Fruit fly (Drosophila melanogaster) whole organism, embryonic: Measurements from ENCODE around the gene CG3862.

Source experiments
- BEAF-32 ChIP-seq: fragments of 200-800 bp; sonication (Bioruptor generic); optimal IDR thresholded peaks from 3 replicates; lab custom pipeline; 2017; ENCODE audit warnings: missing biosample characterization, missing genetic modification characterization, mild to moderate bottlenecking, moderate library complexity, missing genetic modification reagents
- CG10462 ChIP-seq: fragments of 200-800 bp; sonication (Bioruptor generic); optimal IDR thresholded peaks from 2 replicates; lab custom pipeline; 2016; ENCODE audit warnings: missing biosample characterization, missing genetic modification characterization
- CG11398 ChIP-seq: fragments of 200-800 bp; sonication (Bioruptor generic); optimal IDR thresholded peaks from 2 replicates; lab custom pipeline; 2016; ENCODE audit warnings: missing biosample characterization, missing genetic modification characterization
- CG12769 ChIP-seq: fragments of 200-800 bp; sonication (Bioruptor generic); optimal IDR thresholded peaks from 2 replicates; lab custom pipeline; 2019; ENCODE audit warnings: missing biosample characterization, mild to moderate bottlenecking, missing genetic modification characterization, moderate library complexity
- CG2120 ChIP-seq: fragments of 200-800 bp; sonication (Bioruptor generic); optimal IDR thresholded peaks from 3 replicates; lab custom pipeline; 2016; ENCODE audit warnings: missing biosample characterization, missing genetic modification characterization
- CG2199 ChIP-seq: fragments of 200-800 bp; sonication (Bioruptor generic); IDR thresholded peaks from 3 replicates; pipeline ENCODE4 v1.3.6; 2022; ENCODE audit warnings: missing biosample characterization, missing genetic modification characterization
- CG3281 ChIP-seq: fragments of 200-800 bp; sonication (Bioruptor generic); optimal IDR thresholded peaks from 3 replicates; lab custom pipeline; 2017; ENCODE audit warnings: missing biosample characterization, mild to moderate bottlenecking, missing genetic modification characterization
- CG34376 ChIP-seq: fragments of 200-800 bp; sonication (Bioruptor generic); optimal IDR thresholded peaks from 2 replicates; lab custom pipeline; 2018; ENCODE audit warnings: missing biosample characterization, mild to moderate bottlenecking, missing genetic modification characterization
- CG3847 ChIP-seq: fragments of 200-800 bp; sonication (Bioruptor generic); IDR thresholded peaks from 2 replicates; pipeline ENCODE4 v1.3.6; 2022; ENCODE audit warnings: missing biosample characterization, missing genetic modification characterization
- CG5180 ChIP-seq: fragments of 200-800 bp; sonication (Bioruptor generic); optimal IDR thresholded peaks from 3 replicates; lab custom pipeline; 2017; ENCODE audit warnings: missing biosample characterization, missing genetic modification characterization, mild to moderate bottlenecking, moderate library complexity, missing genetic modification reagents
- CG7372 ChIP-seq: fragments of 200-800 bp; sonication (Bioruptor generic); IDR thresholded peaks from 2 replicates; pipeline ENCODE4 v1.3.6; 2022; ENCODE audit warnings: missing biosample characterization, missing genetic modification characterization
- CG7556 ChIP-seq: fragments of 200-800 bp; sonication (Bioruptor generic); optimal IDR thresholded peaks from 2 replicates; lab custom pipeline; 2017; ENCODE audit warnings: missing biosample characterization, mild to moderate bottlenecking, missing genetic modification characterization
- Drgx ChIP-seq: fragments of 200-800 bp; sonication (Bioruptor generic); IDR thresholded peaks from 2 replicates; pipeline ENCODE4 v1.3.6; 2022; ENCODE audit warnings: missing biosample characterization, missing genetic modification characterization
- Ets65A ChIP-seq: fragments of 200-800 bp; sonication (Bioruptor generic); peaks from one replicate; lab custom pipeline; 2016; ENCODE audit warnings: missing biosample characterization, missing genetic modification characterization
- HLH3B ChIP-seq: fragments of 200-800 bp; sonication (Bioruptor generic); IDR thresholded peaks from 2 replicates; pipeline ENCODE4 v1.3.6; 2022; ENCODE audit warnings: missing biosample characterization, missing genetic modification characterization
- Hmr ChIP-seq: fragments of 200-800 bp; sonication (Bioruptor generic); optimal IDR thresholded peaks from 3 replicates; lab custom pipeline; 2017; ENCODE audit warnings: mild to moderate bottlenecking, missing biosample characterization, missing genetic modification reagents, missing genetic modification characterization
- Med ChIP-seq: fragments of 200-800 bp; sonication (Bioruptor generic); peaks from one replicate; lab custom pipeline; 2016; ENCODE audit warnings: missing biosample characterization, missing genetic modification characterization, mild to moderate bottlenecking, inconsistent platforms, moderate library complexity
- Oaz ChIP-seq: fragments of 200-800 bp; sonication (Bioruptor generic); IDR thresholded peaks from 2 replicates; pipeline ENCODE4 v1.3.6; 2022; ENCODE audit warnings: missing biosample characterization, missing genetic modification characterization
- PHDP ChIP-seq: fragments of 200-800 bp; sonication (Bioruptor generic); optimal IDR thresholded peaks from 3 replicates; lab custom pipeline; 2018; ENCODE audit warnings: missing biosample characterization, mild to moderate bottlenecking, missing genetic modification characterization, moderate library complexity
- Sin3A ChIP-seq: fragments of >200 bp; optimal IDR thresholded peaks from 2 replicates; lab custom pipeline; 2018
- Sox102F ChIP-seq: fragments of 200-800 bp; sonication (Bioruptor generic); optimal IDR thresholded peaks from 2 replicates; lab custom pipeline; 2018; ENCODE audit warnings: missing biosample characterization, mild to moderate bottlenecking, missing genetic modification characterization, moderate library complexity
- Xbp1 ChIP-seq: fragments of 200-800 bp; sonication (Bioruptor generic); optimal IDR thresholded peaks from 3 replicates; lab custom pipeline; 2016; ENCODE audit warnings: missing biosample characterization, mild to moderate bottlenecking, missing genetic modification characterization
- bsh ChIP-seq, 2 experiments: fragments of 200-800 bp; sonication (Bioruptor generic); optimal IDR thresholded peaks; 2 replicates each; lab custom pipeline; 2017 to 2018; ENCODE audit warnings: mild to moderate bottlenecking in 2 of 2, missing biosample characterization in 2 of 2, missing genetic modification characterization in 2 of 2, moderate library complexity in 1 of 2
- ci ChIP-seq: fragments of 200-800 bp; sonication (Bioruptor generic); IDR thresholded peaks from 3 replicates; pipeline ENCODE4 v1.3.6; 2022; ENCODE audit warnings: missing biosample characterization, missing genetic modification characterization
- crol ChIP-seq: fragments of 200-800 bp; sonication (Bioruptor generic); IDR thresholded peaks from 2 replicates; pipeline ENCODE4 v1.3.6; 2022; ENCODE audit warnings: missing biosample characterization, missing genetic modification characterization
- gem ChIP-seq: fragments of 200-800 bp; sonication (Bioruptor generic); optimal IDR thresholded peaks from 2 replicates; lab custom pipeline; 2019; ENCODE audit warnings: missing biosample characterization, mild to moderate bottlenecking, missing genetic modification characterization, moderate library complexity
- grau ChIP-seq: fragments of 200-800 bp; optimal IDR thresholded peaks from 3 replicates; lab custom pipeline; 2019; ENCODE audit warnings: missing biosample characterization, mild to moderate bottlenecking, missing genetic modification characterization, moderate library complexity
- jing ChIP-seq: fragments of 200-800 bp; sonication (Bioruptor generic); optimal IDR thresholded peaks from 2 replicates; lab custom pipeline; 2018; ENCODE audit warnings: missing biosample characterization, mild to moderate bottlenecking, missing genetic modification characterization
- klu ChIP-seq: fragments of 200-800 bp; sonication (Bioruptor generic); IDR thresholded peaks from 2 replicates; pipeline ENCODE4 v1.3.6; 2022; ENCODE audit warnings: missing biosample characterization, missing genetic modification characterization
- lilli ChIP-seq: fragments of 200-800 bp; sonication (Bioruptor generic); optimal IDR thresholded peaks from 3 replicates; lab custom pipeline; 2016; ENCODE audit warnings: missing biosample characterization, missing genetic modification characterization
- pb ChIP-seq: fragments of 200-800 bp; sonication (Bioruptor generic); optimal IDR thresholded peaks from 3 replicates; lab custom pipeline; 2016; ENCODE audit warnings: missing biosample characterization, missing genetic modification characterization
- pros ChIP-seq: fragments of 200-800 bp; sonication (Bioruptor generic); optimal IDR thresholded peaks from 3 replicates; lab custom pipeline; 2019; ENCODE audit warnings: missing biosample characterization, mild to moderate bottlenecking, missing genetic modification characterization, moderate library complexity
- salm ChIP-seq: fragments of 200-800 bp; sonication (Bioruptor generic); optimal IDR thresholded peaks from 2 replicates; lab custom pipeline; 2018; ENCODE audit warnings: missing biosample characterization, mild to moderate bottlenecking, missing genetic modification characterization
- sd ChIP-seq: fragments of 200-800 bp; sonication (Bioruptor generic); optimal IDR thresholded peaks from 3 replicates; lab custom pipeline; 2018; ENCODE audit warnings: missing biosample characterization, mild to moderate bottlenecking, missing genetic modification characterization, moderate library complexity
- sens ChIP-seq: fragments of 200-800 bp; sonication (Bioruptor generic); peaks from one replicate; lab custom pipeline; 2016; ENCODE audit warnings: missing biosample characterization, missing genetic modification characterization
- sisA ChIP-seq: fragments of 200-800 bp; sonication (Bioruptor generic); IDR thresholded peaks from 2 replicates; pipeline ENCODE4 v1.3.6; 2022; ENCODE audit warnings: missing biosample characterization, missing genetic modification characterization
- so ChIP-seq: fragments of 200-800 bp; sonication (Bioruptor generic); IDR thresholded peaks from 3 replicates; pipeline ENCODE4 v1.3.6; 2022; ENCODE audit warnings: missing biosample characterization, missing genetic modification characterization
- sqz ChIP-seq: fragments of 200-800 bp; sonication (Bioruptor generic); optimal IDR thresholded peaks from 3 replicates; lab custom pipeline; 2018; ENCODE audit warnings: missing biosample characterization, mild to moderate bottlenecking, missing genetic modification characterization
- sr ChIP-seq: fragments of 200-800 bp; sonication (Bioruptor generic); IDR thresholded peaks from 3 replicates; pipeline ENCODE4 v1.3.6; 2022; ENCODE audit warnings: missing biosample characterization, missing genetic modification characterization
- tap ChIP-seq: fragments of 200-800 bp; optimal IDR thresholded peaks from 3 replicates; lab custom pipeline; 2019; ENCODE audit warnings: missing biosample characterization, mild to moderate bottlenecking, missing genetic modification characterization, moderate library complexity
- tio ChIP-seq: fragments of 200-800 bp; sonication (Bioruptor generic); optimal IDR thresholded peaks from 2 replicates; lab custom pipeline; 2017; ENCODE audit warnings: missing biosample characterization, missing genetic modification characterization, inconsistent platforms
- vfl ChIP-seq: fragments of 200-800 bp; sonication (Bioruptor generic); optimal IDR thresholded peaks from 2 replicates; lab custom pipeline; 2016; ENCODE audit warnings: missing biosample characterization, missing genetic modification characterization
- vvl ChIP-seq: fragments of 200-800 bp; sonication (Bioruptor generic); IDR thresholded peaks from 2 replicates; pipeline ENCODE4 v1.3.6; 2022; ENCODE audit warnings: missing biosample characterization, missing genetic modification characterization
- zf30C ChIP-seq: fragments of 200-800 bp; sonication (Bioruptor generic); optimal IDR thresholded peaks from 3 replicates; lab custom pipeline; 2018; ENCODE audit warnings: missing biosample characterization, mild to moderate bottlenecking, missing genetic modification characterization

CG3862 gene

DNA sequence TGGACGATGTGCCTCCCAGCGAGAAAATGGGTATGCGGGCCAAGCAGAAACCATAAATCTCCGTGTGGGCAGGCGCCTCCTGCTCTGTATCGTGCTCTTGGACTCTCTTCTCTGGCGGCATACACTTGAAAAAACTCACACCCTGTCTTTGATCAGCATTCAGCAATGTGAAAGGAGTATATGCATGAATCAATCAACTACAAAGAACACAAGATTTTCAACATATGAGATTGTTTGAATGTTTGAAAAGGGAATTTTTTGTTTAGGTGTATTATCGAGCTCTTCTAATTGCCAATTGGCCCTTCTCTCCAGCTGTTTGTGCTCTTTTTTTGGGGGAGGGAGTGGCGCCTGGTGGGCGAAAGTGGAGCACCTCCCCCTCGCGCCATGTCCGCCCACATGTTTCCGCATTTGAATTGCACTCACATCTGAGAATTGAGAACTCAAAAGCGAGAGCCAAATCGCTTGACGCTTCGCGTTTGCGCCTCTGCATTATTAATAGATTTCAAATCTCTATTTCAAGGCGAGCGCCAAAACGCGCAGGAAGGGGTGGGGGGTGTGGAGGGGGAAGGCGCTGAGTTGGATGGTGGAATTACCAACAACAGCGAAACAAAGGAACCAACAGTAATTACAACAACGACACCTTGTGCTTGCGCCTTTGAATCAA is 19.8 kb upstream of the CG3862 start (continued):
- TF ChIP-seq tap (tag; lab: Kevin White, UChicago) (peak; percentile 88), jing (GFP tag; lab: Kevin White, UChicago) (peak; percentile 66), Oaz (peak; percentile 75), Xbp1 (peak; percentile 90)
- TF ChIP-seq, all 482 proteins: peak for 404

DNA sequence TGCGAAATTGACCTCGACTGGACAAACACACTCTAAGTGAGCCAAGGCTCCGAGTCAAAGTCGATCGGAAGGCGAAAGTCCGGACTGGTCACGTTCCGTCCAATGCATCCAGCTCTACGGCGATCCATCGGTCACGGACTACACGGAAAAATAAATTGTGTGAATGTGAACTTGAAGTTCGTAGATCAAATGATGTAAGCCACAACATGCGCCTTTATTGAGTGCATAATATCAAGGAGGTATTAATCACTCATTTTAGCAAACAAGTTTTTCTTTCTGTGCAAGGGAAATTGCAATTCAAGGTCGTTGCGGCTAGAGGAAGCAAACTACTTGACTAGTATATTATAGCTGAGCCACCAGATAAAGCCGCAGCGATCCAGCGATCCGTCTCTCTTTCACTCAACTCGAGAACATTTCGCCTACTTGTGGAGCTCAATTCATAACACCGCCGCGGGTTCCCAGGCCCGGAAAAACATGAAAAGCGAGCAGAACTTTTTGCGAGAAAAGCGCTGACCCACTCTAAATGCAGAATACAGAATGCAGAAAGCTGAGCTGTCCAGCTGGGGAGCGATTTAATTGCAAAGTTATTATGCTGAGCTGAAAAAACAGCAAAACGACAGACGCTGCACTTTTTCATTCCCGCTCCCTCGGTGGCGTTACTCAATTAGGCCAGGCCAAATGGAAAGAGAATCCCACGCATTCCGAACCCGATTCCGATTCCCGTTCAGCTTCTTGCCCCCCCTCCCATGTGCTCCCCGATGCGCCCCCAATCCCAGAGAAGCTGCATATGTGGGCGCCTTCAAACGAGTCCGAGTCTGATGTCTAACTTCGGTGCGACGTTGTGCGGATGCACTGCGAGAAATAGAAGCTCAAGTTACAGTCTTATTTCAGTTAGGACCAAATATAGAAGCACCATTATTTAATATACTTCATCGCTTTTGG is 18.5 kb upstream of the CG3862 start:
- TF ChIP-seq HLH3B (GFP tag; lab: Robert Waterston, UW), result 0 out of 2 replicates have a peak, but pooled peaks have one; percentile 11
- no peak for TF ChIP-seq CG7556 (GFP tag; lab: Kevin White, UChicago)
- 0 out of 2 replicates have a peak, but pooled peaks have one; percentile 15 for TF ChIP-seq vvl (GFP tag; lab: Robert Waterston, UW)
- TF ChIP-seq ci (GFP tag; lab: Robert Waterston, UW), result peak; percentile 62; the same call in 2 of the 3 replicates
- TF ChIP-seq sisA (GFP tag; lab: Robert Waterston, UW), result no peak
- TF ChIP-seq pb (GFP tag; lab: Kevin White, UChicago), result no peak
- peak; percentile 47 for TF ChIP-seq Med (GFP tag; lab: Kevin White, UChicago)
- peak; percentile 9 for TF ChIP-seq Ets65A (GFP tag; lab: Kevin White, UChicago)
- TF ChIP-seq zf30C, result peak; percentile 3
- peak; percentile 58 for TF ChIP-seq Drgx (GFP tag; lab: Robert Waterston, UW)
- TF ChIP-seq sr, result peak; percentile 88
- TF ChIP-seq bsh (GFP tag; optimal IDR thresholded peaks at IDR 0.05; lab: Kevin White, UChicago), result peak in 1 of 2 experiments; percentile 34
- TF ChIP-seq BEAF-32 (GFP tag; lab: Kevin White, UChicago), result no peak
- TF ChIP-seq klu, result no peak
- peak; percentile 50 for TF ChIP-seq CG5180 (GFP tag; lab: Kevin White, UChicago)
- peak; percentile 6; the same call in 1 of the 3 replicates for TF ChIP-seq so (GFP tag; lab: Robert Waterston, UW)
- TF ChIP-seq CG12769 (tag; lab: Kevin White, UChicago), result peak; percentile 46
- peak; percentile 76 for TF ChIP-seq crol (GFP tag; lab: Robert Waterston, UW)
- TF ChIP-seq, all 482 proteins: peak for 13

DNA sequence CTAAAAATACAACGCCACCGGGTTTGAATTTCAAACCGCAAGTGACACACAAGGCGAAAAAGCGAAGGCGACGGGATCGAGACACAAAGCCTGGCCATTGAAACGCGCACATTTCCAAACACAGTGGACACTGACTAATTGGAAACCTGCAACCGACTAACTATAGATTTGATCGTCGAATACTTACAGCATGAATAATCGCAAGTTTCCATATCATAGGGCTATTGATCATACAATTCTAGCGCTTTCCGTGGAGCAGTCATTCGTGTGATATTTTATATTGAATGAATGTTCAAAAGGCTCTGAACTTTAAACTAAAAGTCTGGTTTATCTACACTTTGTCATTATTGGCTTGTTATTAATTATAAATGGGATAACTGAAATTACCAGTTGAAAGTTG is 17.6 kb upstream of the CG3862 start:
- TF ChIP-seq sens (GFP tag; lab: Kevin White, UChicago) (peak; percentile 28), CG10462 (GFP tag; lab: Kevin White, UChicago) (no peak), grau (tag; lab: Kevin White, UChicago) (peak; percentile 36), Ets65A (GFP tag; lab: Kevin White, UChicago) (peak; percentile 2), tio (GFP tag; lab: Kevin White, UChicago) (peak; percentile 7), PHDP (tag; lab: Kevin White, UChicago) (peak; percentile 5), gem (tag; lab: Kevin White, UChicago) (peak; percentile 11), Med (GFP tag; lab: Kevin White, UChicago) (peak; percentile 21), Hmr (GFP tag; lab: Kevin White, UChicago) (peak; percentile 5), CG34376 (GFP tag; lab: Kevin White, UChicago) (no peak), CG2120 (GFP tag; lab: Kevin White, UChicago) (peak; percentile 13), vfl (GFP tag; lab: Kevin White, UChicago) (no peak)

dm6 chr2L:842873-843272 is 17.2 kb upstream of the CG3862 start:
- TF ChIP-seq lilli (no peak), CG3847 (GFP tag; lab: Robert Waterston, UW) (no peak), CG11398 (no peak), sqz (GFP tag; lab: Kevin White, UChicago) (no peak), Sox102F (GFP tag; lab: Kevin White, UChicago) (no peak), pros (no peak), CG3281 (GFP tag; lab: Kevin White, UChicago) (no peak), Sin3A (lab: Kevin White, UChicago) (no peak), salm (tag; lab: Kevin White, UChicago) (no peak), sd (tag; lab: Kevin White, UChicago) (no peak), CG2199 (no peak), Ets65A (GFP tag; lab: Kevin White, UChicago) (no peak), CG7372 (GFP tag; lab: Robert Waterston, UW) (no peak)
